Worm (Caenorhabditis elegans): ENCODE measurements around the gene F45G2.7.
A peak's percentile ranks its signal among the peaks of the same experiment; 100 is the strongest.

F45G2.7 gene

DNA sequence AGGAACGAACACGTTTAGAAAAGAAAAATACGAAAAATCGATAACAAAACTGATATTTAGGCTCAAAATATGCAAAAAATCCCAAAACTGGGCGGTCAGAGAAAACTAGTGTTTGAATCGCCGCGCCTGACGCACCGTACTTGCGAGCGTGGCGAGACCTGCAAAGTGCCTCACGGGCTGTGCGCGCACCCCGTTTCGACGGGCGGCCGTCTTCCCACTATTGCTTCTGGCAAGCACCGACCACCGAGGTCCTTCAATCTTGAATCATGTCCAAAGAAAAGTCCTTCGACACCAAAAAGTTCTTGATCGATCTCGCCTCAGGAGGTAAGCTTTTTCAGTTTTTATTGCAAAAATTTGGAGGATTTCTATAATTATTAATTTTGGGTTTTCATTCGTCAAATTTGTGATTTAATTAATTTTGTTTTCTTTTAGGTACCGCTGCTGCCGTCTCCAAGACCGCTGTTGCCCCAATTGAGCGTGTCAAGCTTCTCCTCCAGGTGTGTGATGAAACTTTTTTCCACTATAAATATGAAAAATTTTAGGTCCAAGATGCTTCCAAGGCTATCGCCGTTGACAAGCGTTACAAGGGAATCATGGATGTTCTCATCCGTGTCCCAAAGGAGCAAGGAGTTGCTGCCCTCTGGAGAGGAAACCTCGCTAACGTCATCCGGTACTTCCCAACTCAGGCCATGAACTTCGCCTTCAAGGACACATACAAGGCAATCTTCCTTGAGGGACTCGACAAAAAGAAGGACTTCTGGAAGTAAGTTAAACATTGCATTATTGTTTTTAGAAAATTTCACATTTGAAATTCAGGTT lies 28.9 kb upstream of the F45G2.7 start, which contains the start of gene ant-1.1 (continued):
- TF ChIP-seq him-1 (tag; optimal IDR thresholded peaks at IDR 0.05) (no peak), tbx-9 (tag; optimal IDR thresholded peaks at IDR 0.05; ENCODE audit: borderline replicate concordance) (no peak), F57A8.1 (GFP tag; optimal IDR thresholded peaks at IDR 0.05) (no peak), let-526 (GFP tag; IDR thresholded peaks at IDR 0.05) (peak; percentile 54; the same call in 1 of the 2 replicates), mel-28 (tag; optimal IDR thresholded peaks at IDR 0.05; ENCODE audit: borderline replicate concordance) (peak; percentile 38), rpc-1 (optimal IDR thresholded peaks at IDR 0.05) (peak; percentile 21), rpc-1 (tag; optimal IDR thresholded peaks at IDR 0.05) (no peak), aptf-3 (GFP tag; IDR thresholded peaks at IDR 0.05) (peak; percentile 61; the same call in 1 of the 2 replicates), mcd-1 (GFP tag; IDR thresholded peaks at IDR 0.05) (peak; percentile 94), gei-17 (GFP tag; optimal IDR thresholded peaks at IDR 0.05) (peak; percentile 45), xnd-1 (tag; optimal IDR thresholded peaks at IDR 0.05) (peak; percentile 45), C06A6.2 (GFP tag; conservative IDR thresholded peaks at IDR 0.05) (peak; percentile 81), bed-2 (GFP tag; IDR thresholded peaks at IDR 0.05) (no peak), F55B11.4 (tag; optimal IDR thresholded peaks at IDR 0.05; ENCODE audit: borderline replicate concordance, insufficient read depth) (no peak), ztf-25 (GFP tag; IDR thresholded peaks at IDR 0.05) (0 out of 2 replicates have a peak, but pooled peaks have one; percentile 24), Y79H2A.3 (GFP tag; conservative IDR thresholded peaks at IDR 0.05) (no peak), fkh-3 (tag; optimal IDR thresholded peaks at IDR 0.05) (no peak), lsy-27 (tag; optimal IDR thresholded peaks at IDR 0.05; ENCODE audit: borderline replicate concordance, insufficient read depth) (no peak), B0019.2 (GFP tag; conservative IDR thresholded peaks at IDR 0.05) (0 out of 2 replicates have a peak, but pooled peaks have one; percentile 4), lin-35 (GFP tag; optimal IDR thresholded peaks at IDR 0.05) (peak; percentile 13 to 96 (median 66)), T07F8.4 (tag; optimal IDR thresholded peaks at IDR 0.05) (no peak), hsf-1 (GFP tag; IDR thresholded peaks at IDR 0.05) (peak; percentile 85), mes-4 (tag; optimal IDR thresholded peaks at IDR 0.05) (no peak), pha-4 (tag; optimal IDR thresholded peaks at IDR 0.05) (no peak), nfya-1 (tag; optimal IDR thresholded peaks at IDR 0.05; ENCODE audit: borderline replicate concordance, insufficient read depth) (no peak), lag-1 (GFP tag; IDR thresholded peaks at IDR 0.05) (no peak), hlh-12 (tag; optimal IDR thresholded peaks at IDR 0.05) (no peak), F33H1.4 (GFP tag; IDR thresholded peaks at IDR 0.05) (peak; percentile 99), nfya-2 (GFP tag; IDR thresholded peaks at IDR 0.05) (no peak), ceh-91 (GFP tag; IDR thresholded peaks at IDR 0.05) (peak; percentile 78), cebp-1 (GFP tag; IDR thresholded peaks at IDR 0.05) (peak; percentile 69), cebp-1 (tag; optimal IDR thresholded peaks at IDR 0.05) (peak; percentile 84), lin-54 (GFP tag; optimal IDR thresholded peaks at IDR 0.05) (peak; percentile 99), unc-62 (GFP tag; optimal IDR thresholded peaks at IDR 0.05) (no peak), akir-1 (GFP tag; optimal IDR thresholded peaks at IDR 0.05) (no peak), bed-1 (GFP tag; IDR thresholded peaks at IDR 0.05) (no peak), repo-1 (tag; optimal IDR thresholded peaks at IDR 0.05) (peak; percentile 61), Y95B8A.8 (GFP tag; IDR thresholded peaks at IDR 0.05) (peak; percentile 69), ets-4 (GFP tag; optimal IDR thresholded peaks at IDR 0.05) (peak; percentile 53), Y56A3A.18 (GFP tag; IDR thresholded peaks at IDR 0.05) (peak; percentile 70), nhr-27 (tag; optimal IDR thresholded peaks at IDR 0.05) (no peak), madf-10 (tag; optimal IDR thresholded peaks at IDR 0.05) (peak; percentile 74), snpc-3.4 (tag; optimal IDR thresholded peaks at IDR 0.05) (peak; percentile 77), mxl-1 (tag; optimal IDR thresholded peaks at IDR 0.05) (no peak), F37B4.10 (GFP tag; IDR thresholded peaks at IDR 0.05) (no peak), aptf-2 (GFP tag; conservative IDR thresholded peaks at IDR 0.05) (peak; percentile 82), Y53F4B.3 (GFP tag; IDR thresholded peaks at IDR 0.05) (peak; percentile 63)

All from whole organism, young adult.